Fruit fly (Drosophila melanogaster): ENCODE measurements around the gene CG42460.
A peak's percentile ranks its signal among the peaks of the same experiment; 100 is the strongest.

The CG42460 gene

dm6 chr2L:3356193-3356645 lies 32.1 kb downstream of the CG42460 start (continued):
- no peak for TF ChIP-seq sisA (GFP tag; IDR thresholded peaks at IDR 0.05)
- peak; percentile 9 for TF ChIP-seq CG12104 (GFP tag; optimal IDR thresholded peaks at IDR 0.05)
- TF ChIP-seq bsh (GFP tag; optimal IDR thresholded peaks at IDR 0.05) = peak in 1 of 2 experiments; percentile 76
- no peak for TF ChIP-seq Oli (tag; optimal IDR thresholded peaks at IDR 0.05)
- TF ChIP-seq CHES-1-like (GFP tag; optimal IDR thresholded peaks at IDR 0.05) = peak; percentile 33
- no peak for TF ChIP-seq CG7987 (GFP tag; optimal IDR thresholded peaks at IDR 0.05)
- no peak for TF ChIP-seq Lhr (GFP tag; optimal IDR thresholded peaks at IDR 0.05)
- TF ChIP-seq NC2α (GFP tag; optimal IDR thresholded peaks at IDR 0.05) = no peak
- TF ChIP-seq grau (tag; optimal IDR thresholded peaks at IDR 0.05) = peak; percentile 43
- TF ChIP-seq Dfd (GFP tag; optimal IDR thresholded peaks at IDR 0.05) = no peak
- TF ChIP-seq chif (GFP tag; optimal IDR thresholded peaks at IDR 0.05) = peak in 1 of 2 experiments; percentile 57
- TF ChIP-seq CG3065 (GFP tag; optimal IDR thresholded peaks at IDR 0.05) = no peak
- TF ChIP-seq CG2889 (GFP tag; IDR thresholded peaks at IDR 0.05) = no peak
- TF ChIP-seq CG4854 (GFP tag; optimal IDR thresholded peaks at IDR 0.05) = no peak
- TF ChIP-seq chinmo (GFP tag; IDR thresholded peaks at IDR 0.05; ENCODE audit: partially characterized antibody) = 0 out of 4 replicates have a peak, but pooled peaks have one; percentile 17
- no peak for TF ChIP-seq Doc2 (GFP tag; IDR thresholded peaks at IDR 0.05)
- TF ChIP-seq mirr (GFP tag; optimal IDR thresholded peaks at IDR 0.05) = no peak
- peak; percentile 14 for TF ChIP-seq ERR (GFP tag; optimal IDR thresholded peaks at IDR 0.05)
- TF ChIP-seq CG18619 (GFP tag; optimal IDR thresholded peaks at IDR 0.05) = no peak
- no peak for TF ChIP-seq CG6254 (GFP tag; optimal IDR thresholded peaks at IDR 0.05)
- peak; percentile 15 for TF ChIP-seq ind (GFP tag; optimal IDR thresholded peaks at IDR 0.05)
- no peak for TF ChIP-seq Dip2 (GFP tag; IDR thresholded peaks at IDR 0.05)
- no peak for TF ChIP-seq grn (GFP tag; optimal IDR thresholded peaks at IDR 0.05)
- TF ChIP-seq CG31224 (GFP tag; IDR thresholded peaks at IDR 0.05) = 0 out of 2 replicates have a peak, but pooled peaks have one; percentile 9
- TF ChIP-seq CG2120 (GFP tag; optimal IDR thresholded peaks at IDR 0.05) = peak; percentile 74
- TF ChIP-seq CG7786 (GFP tag; optimal IDR thresholded peaks at IDR 0.05) = peak; percentile 40
- no peak for TF ChIP-seq ems (GFP tag; optimal IDR thresholded peaks at IDR 0.05)
- no peak for TF ChIP-seq tna (GFP tag; IDR thresholded peaks at IDR 0.05; ENCODE audit: partially characterized antibody)
- peak; percentile 95 for TF ChIP-seq nom (GFP tag; optimal IDR thresholded peaks at IDR 0.05)
- 0 out of 2 replicates have a peak, but pooled peaks have one; percentile 46 for TF ChIP-seq CG14441 (GFP tag; IDR thresholded peaks at IDR 0.05)
- no peak; the same call in 1 of the 2 replicates for TF ChIP-seq MBD-R2 (GFP tag; IDR thresholded peaks at IDR 0.05)
- TF ChIP-seq BtbVII (GFP tag; optimal IDR thresholded peaks at IDR 0.05) = peak; percentile 12
- TF ChIP-seq CG3163 (GFP tag; optimal IDR thresholded peaks at IDR 0.05) = no peak
- TF ChIP-seq oc (tag; optimal IDR thresholded peaks at IDR 0.05) = no peak
- peak; percentile 22 for TF ChIP-seq sug (tag; optimal IDR thresholded peaks at IDR 0.05)
- TF ChIP-seq CG8359 (GFP tag; optimal IDR thresholded peaks at IDR 0.05; ENCODE audit: borderline replicate concordance) = no peak

dm6 chr2L:3355791-3356190 lies 32.5 kb downstream of the CG42460 start:
- TF ChIP-seq Ets65A (GFP tag) (peak; percentile 92), ci (GFP tag; IDR thresholded peaks at IDR 0.05) (peak; percentile 28; the same call in 1 of the 3 replicates), CG6689 (GFP tag; IDR thresholded peaks at IDR 0.05) (0 out of 2 replicates have a peak, but pooled peaks have one; percentile 3), CG10979 (tag; optimal IDR thresholded peaks at IDR 0.05) (no peak), CG7372 (GFP tag; IDR thresholded peaks at IDR 0.05) (peak; percentile 88), gem (tag; optimal IDR thresholded peaks at IDR 0.05) (no peak), hkb (optimal IDR thresholded peaks at IDR 0.05) (no peak), hkb (GFP tag; IDR thresholded peaks at IDR 0.05) (0 out of 2 replicates have a peak, but pooled peaks have one; percentile 11), crol (GFP tag; IDR thresholded peaks at IDR 0.05) (peak; percentile 74), mirr (GFP tag; optimal IDR thresholded peaks at IDR 0.05) (peak; percentile 11), klu (GFP tag; IDR thresholded peaks at IDR 0.05) (peak; percentile 28; the same call in 1 of the 2 replicates), Ptx1 (GFP tag; IDR thresholded peaks at IDR 0.05) (0 out of 2 replicates have a peak, but pooled peaks have one; percentile 5), CG12769 (tag; optimal IDR thresholded peaks at IDR 0.05) (peak; percentile 29), CG15514 (GFP tag; optimal IDR thresholded peaks at IDR 0.05) (no peak), chinmo (GFP tag; IDR thresholded peaks at IDR 0.05; ENCODE audit: partially characterized antibody) (0 out of 4 replicates have a peak, but pooled peaks have one; percentile 49), slbo (GFP tag; IDR thresholded peaks at IDR 0.05) (peak; percentile 28; the same call in 1 of the 2 replicates), CG9437 (GFP tag; optimal IDR thresholded peaks at IDR 0.05) (no peak), CG18476 (GFP tag; optimal IDR thresholded peaks at IDR 0.05) (no peak)
